Worm (Caenorhabditis elegans) whole organism, L4 larva: ENCODE results near the gene mig-39.

Experiments
- F10B5.3 ChIP-seq: sonication (generic microtip); optimal IDR thresholded peaks from 2 replicates; lab custom pipeline; 2016; ENCODE audit warnings: mild to moderate bottlenecking, missing genetic modification characterization, missing compliant biosample characterization
- F37D6.2 ChIP-seq: sonication (generic microtip); optimal IDR thresholded peaks from 2 replicates; lab custom pipeline; 2016; ENCODE audit warnings: mild to moderate bottlenecking, missing genetic modification characterization, missing compliant biosample characterization
- T20F7.1 ChIP-seq: fragments of 200-800 bp; sonication (Bioruptor generic); optimal IDR thresholded peaks from 2 replicates; lab custom pipeline; 2018; ENCODE audit warnings: mild to moderate bottlenecking, missing genetic modification characterization, missing compliant biosample characterization
- T26A8.4 ChIP-seq: fragments of 200-800 bp; sonication (Bioruptor generic); IDR thresholded peaks from 2 replicates; pipeline ENCODE4 v1.3.6; 2022; ENCODE audit warnings: missing genetic modification characterization, missing compliant biosample characterization
- Y48G9A.11 ChIP-seq: fragments of 200-800 bp; sonication (Bioruptor generic); IDR thresholded peaks from 2 replicates; pipeline ENCODE4 v1.3.6; 2022; ENCODE audit warnings: missing genetic modification reagents, missing genetic modification characterization, missing compliant biosample characterization
- aly-2 ChIP-seq: sonication (generic microtip); optimal IDR thresholded peaks from 2 replicates; lab custom pipeline; 2018; ENCODE audit warnings: missing biosample characterization, missing genetic modification characterization
- ama-1 ChIP-seq: fragments of 150-350 bp; optimal IDR thresholded peaks from 2 replicates; lab custom pipeline; 2014; ENCODE audit warnings: inconsistent platforms, mixed read lengths
- ceh-28 ChIP-seq: fragments of 150-350 bp; optimal IDR thresholded peaks from 2 replicates; lab custom pipeline; 2014; ENCODE audit warnings: missing biosample characterization, missing genetic modification reagents, missing genetic modification characterization
- ceh-32 ChIP-seq: sonication (generic microtip); optimal IDR thresholded peaks from 2 replicates; lab custom pipeline; 2016; ENCODE audit warnings: mild to moderate bottlenecking, missing genetic modification characterization, missing compliant biosample characterization; ENCODE audit not compliant: poor library complexity
- ceh-44 ChIP-seq: fragments of 200-800 bp; sonication (Bioruptor generic); IDR thresholded peaks from 2 replicates; pipeline ENCODE4 v1.3.6; 2022; ENCODE audit warnings: missing genetic modification reagents, missing genetic modification characterization, missing compliant biosample characterization
- ces-1 ChIP-seq: fragments of 150-350 bp; sonication (generic microtip); optimal IDR thresholded peaks from 4 replicates; lab custom pipeline; 2014; ENCODE audit warnings: missing biosample characterization, missing genetic modification reagents, missing genetic modification characterization
- cey-2 ChIP-seq: sonication (generic microtip); optimal IDR thresholded peaks from 3 replicates; lab custom pipeline; 2017; ENCODE audit warnings: missing genetic modification characterization, mild to moderate bottlenecking, missing compliant biosample characterization, antibody characterized with exemption, borderline replicate concordance; ENCODE audit not compliant: insufficient read depth
- daf-12 ChIP-seq: fragments of 150-350 bp; optimal IDR thresholded peaks from 2 replicates; lab custom pipeline; 2014; ENCODE audit warnings: missing biosample characterization, missing genetic modification reagents, missing genetic modification characterization
- daf-16 ChIP-seq, 3 experiments: sonication (generic microtip); optimal IDR thresholded peaks; 2 replicates each; lab custom pipeline; 2016 to 2017; ENCODE audit warnings: missing genetic modification characterization in 3 of 3, missing genetic modification reagents in 3 of 3, mild to moderate bottlenecking in 2 of 3, missing compliant biosample characterization in 2 of 3, missing biosample characterization in 1 of 3, moderate library complexity in 1 of 3
- dmd-6 ChIP-seq: fragments of 200-800 bp; sonication (Bioruptor generic); IDR thresholded peaks from 2 replicates; pipeline ENCODE4 v1.3.6; 2022; ENCODE audit warnings: missing genetic modification reagents, missing genetic modification characterization, missing compliant biosample characterization
- dmd-9 ChIP-seq: fragments of 200-800 bp; sonication (Bioruptor generic); IDR thresholded peaks from 2 replicates; pipeline ENCODE4 v1.3.6; 2022; ENCODE audit warnings: missing genetic modification reagents, missing genetic modification characterization, missing compliant biosample characterization
- duxl-1 ChIP-seq: sonication (generic microtip); optimal IDR thresholded peaks from 2 replicates; lab custom pipeline; 2016; ENCODE audit warnings: mild to moderate bottlenecking, missing genetic modification characterization, moderate library complexity, missing compliant biosample characterization; ENCODE audit not compliant: poor library complexity
- egl-27 ChIP-seq: sonication (generic microtip); optimal IDR thresholded peaks from 3 replicates; lab custom pipeline; 2017; ENCODE audit warnings: missing biosample characterization, missing genetic modification reagents, missing genetic modification characterization
- egl-43 ChIP-seq: fragments of 200-800 bp; sonication (Bioruptor generic); IDR thresholded peaks from 2 replicates; pipeline ENCODE4 v1.3.6; 2022; ENCODE audit warnings: missing genetic modification reagents, missing genetic modification characterization, missing compliant biosample characterization
- hif-1 ChIP-seq, 2 experiments: sonication (generic microtip); optimal IDR thresholded peaks; 2 replicates each; lab custom pipeline; 2016 to 2017; ENCODE audit warnings: missing compliant biosample characterization in 2 of 2, missing genetic modification characterization in 2 of 2, missing genetic modification reagents in 2 of 2, missing genotype in 2 of 2, mild to moderate bottlenecking in 1 of 2
- hlh-11 ChIP-seq: fragments of 200-800 bp; sonication (Bioruptor generic); optimal IDR thresholded peaks from 2 replicates; lab custom pipeline; 2018; ENCODE audit warnings: mild to moderate bottlenecking, missing genetic modification characterization, missing compliant biosample characterization
- hmg-1.1 ChIP-seq: fragments of 200-800 bp; sonication (Bioruptor generic); IDR thresholded peaks from 2 replicates; pipeline ENCODE4 v1.3.6; 2022; ENCODE audit warnings: missing genetic modification reagents, missing genetic modification characterization, missing compliant biosample characterization
- jun-1 ChIP-seq: fragments of 150-350 bp; optimal IDR thresholded peaks from 2 replicates; lab custom pipeline; 2014; ENCODE audit warnings: missing biosample characterization, missing genetic modification reagents, missing genetic modification characterization
- lin-1 ChIP-seq: fragments of 200-800 bp; sonication (Bioruptor generic); IDR thresholded peaks from 2 replicates; pipeline ENCODE4 v1.3.6; 2022; ENCODE audit warnings: missing genetic modification reagents, missing genetic modification characterization, missing compliant biosample characterization
- lin-15B ChIP-seq: fragments of 150-350 bp; sonication (generic microtip); optimal IDR thresholded peaks from 3 replicates; lab custom pipeline; 2014; ENCODE audit warnings: missing biosample characterization, missing genetic modification characterization
- lin-38 ChIP-seq: fragments of 200-800 bp; sonication (Bioruptor generic); IDR thresholded peaks from 2 replicates; pipeline ENCODE4 v1.3.6; 2022; ENCODE audit warnings: missing genetic modification reagents, missing genetic modification characterization, missing compliant biosample characterization
- lir-3 ChIP-seq: sonication (generic microtip); optimal IDR thresholded peaks from 2 replicates; lab custom pipeline; 2016; ENCODE audit warnings: mild to moderate bottlenecking, missing genetic modification characterization, missing compliant biosample characterization
- madf-9 ChIP-seq: fragments of 200-800 bp; sonication (Bioruptor generic); conservative IDR thresholded peaks from 2 replicates; pipeline ENCODE4 v1.3.6; 2022; ENCODE audit warnings: missing genetic modification reagents, missing genetic modification characterization, missing compliant biosample characterization
- mdt-29 ChIP-seq: fragments of 200-800 bp; sonication (Bioruptor generic); IDR thresholded peaks from 2 replicates; pipeline ENCODE4 v1.3.6; 2022; ENCODE audit warnings: missing genetic modification reagents, missing genetic modification characterization, missing compliant biosample characterization
- mes-2 ChIP-seq: sonication (generic microtip); optimal IDR thresholded peaks from 2 replicates; lab custom pipeline; 2016; ENCODE audit warnings: missing genotype, mild to moderate bottlenecking, missing genetic modification characterization, missing compliant biosample characterization; ENCODE audit not compliant: poor library complexity, severe bottlenecking
- mxl-3 ChIP-seq: fragments of 200-800 bp; sonication (Bioruptor generic); optimal IDR thresholded peaks from 2 replicates; lab custom pipeline; 2018; ENCODE audit warnings: mild to moderate bottlenecking, missing genetic modification characterization, missing compliant biosample characterization
- nhr-10 ChIP-seq: fragments of 150-350 bp; optimal IDR thresholded peaks from 2 replicates; lab custom pipeline; 2014; ENCODE audit warnings: missing biosample characterization, missing genetic modification characterization
- nhr-111 ChIP-seq: fragments of 200-800 bp; sonication (Bioruptor generic); optimal IDR thresholded peaks from 2 replicates; lab custom pipeline; 2018; ENCODE audit warnings: mild to moderate bottlenecking, missing genetic modification characterization, missing compliant biosample characterization
- nhr-25 ChIP-seq: sonication (generic microtip); optimal IDR thresholded peaks from 2 replicates; lab custom pipeline; 2017; ENCODE audit warnings: missing genetic modification characterization, mild to moderate bottlenecking, missing compliant biosample characterization, antibody characterized with exemption, moderate library complexity, borderline replicate concordance; ENCODE audit not compliant: insufficient read depth
- nhr-41 ChIP-seq: fragments of 200-800 bp; sonication (Bioruptor generic); IDR thresholded peaks from 2 replicates; pipeline ENCODE4 v1.3.6; 2022; ENCODE audit warnings: missing genetic modification reagents, missing genetic modification characterization, missing compliant biosample characterization
- nhr-42 ChIP-seq: fragments of 200-800 bp; sonication (Bioruptor generic); IDR thresholded peaks from 2 replicates; pipeline ENCODE4 v1.3.6; 2022; ENCODE audit warnings: missing genetic modification characterization, missing compliant biosample characterization
- nhr-48 ChIP-seq: sonication (generic microtip); optimal IDR thresholded peaks from 2 replicates; lab custom pipeline; 2016; ENCODE audit warnings: mild to moderate bottlenecking, missing genetic modification characterization, missing compliant biosample characterization
- pha-4 ChIP-seq, 2 experiments: fragments of 150-350 bp in 1 of 2; fragments of 200-800 bp in 1 of 2; sonication (Bioruptor generic) in 1 of 2; IDR thresholded peaks in 1 of 2; optimal IDR thresholded peaks in 1 of 2; 2 replicates each; pipeline versions ENCODE4 v1.3.6 to Lab custom; 2014 to 2022; ENCODE audit warnings: missing genetic modification characterization in 2 of 2, missing genetic modification reagents in 2 of 2, missing biosample characterization in 1 of 2, missing compliant biosample characterization in 1 of 2
- php-3 ChIP-seq: fragments of 200-800 bp; sonication (Bioruptor generic); IDR thresholded peaks from 2 replicates; pipeline ENCODE4 v1.3.6; 2022; ENCODE audit warnings: missing genetic modification reagents, missing genetic modification characterization, missing compliant biosample characterization
- pqm-1 ChIP-seq: sonication (generic microtip); optimal IDR thresholded peaks from 2 replicates; lab custom pipeline; 2017; ENCODE audit warnings: missing biosample characterization, missing genetic modification characterization
- snpc-4 ChIP-seq: fragments of 150-350 bp; optimal IDR thresholded peaks from 2 replicates; lab custom pipeline; 2014; ENCODE audit warnings: missing biosample characterization, missing genetic modification characterization
- spr-1 ChIP-seq: sonication (generic microtip); optimal IDR thresholded peaks from 2 replicates; lab custom pipeline; 2016; ENCODE audit warnings: mild to moderate bottlenecking, missing genetic modification characterization, missing compliant biosample characterization
- spr-3 ChIP-seq: fragments of 200-800 bp; sonication (Bioruptor generic); optimal IDR thresholded peaks from 2 replicates; lab custom pipeline; 2018; ENCODE audit warnings: mild to moderate bottlenecking, missing genetic modification characterization, missing compliant biosample characterization
- unc-130 ChIP-seq: sonication (generic microtip); optimal IDR thresholded peaks from 2 replicates; lab custom pipeline; 2016; ENCODE audit warnings: missing genetic modification reagents, missing genetic modification characterization, missing compliant biosample characterization
- unc-62 ChIP-seq, 3 experiments: fragments of 150-350 bp in 1 of 3; sonication (generic microtip); optimal IDR thresholded peaks in 2 of 3; peaks in 1 of 3; 1 replicate in 1 of 3; 2 replicates in 2 of 3; lab custom pipeline; 2014 to 2017; ENCODE audit warnings: missing biosample characterization in 3 of 3, missing genetic modification characterization in 3 of 3, missing genetic modification reagents in 3 of 3, missing genotype in 1 of 3
- zag-1 ChIP-seq: fragments of 150-350 bp; optimal IDR thresholded peaks from 2 replicates; lab custom pipeline; 2014; ENCODE audit warnings: missing biosample characterization, missing genetic modification characterization
- zip-11 ChIP-seq: fragments of 200-800 bp; sonication (Bioruptor generic); IDR thresholded peaks from 2 replicates; pipeline ENCODE4 v1.3.6; 2022; ENCODE audit warnings: missing genetic modification characterization, missing compliant biosample characterization

Gene mig-39

ce11 chrIII:8473292-8473691 lies 6.5 kb downstream of the mig-39 start (continued):
- TF ChIP-seq snpc-4 (tag; lab: Kevin White, UChicago) (no peak), lin-38 (no peak), nhr-41 (GFP tag; lab: Robert Waterston, UW) (no peak), spr-1 (no peak), egl-43 (GFP tag; lab: Robert Waterston, UW) (peak; percentile 79), F10B5.3 (tag; lab: Kevin White, UChicago) (no peak), Y48G9A.11 (GFP tag; lab: Robert Waterston, UW) (peak; percentile 60; the same call in 1 of the 2 replicates), dmd-9 (GFP tag; lab: Robert Waterston, UW) (no peak), mxl-3 (GFP tag; lab: Kevin White, UChicago) (no peak), nhr-42 (GFP tag; lab: Robert Waterston, UW) (no peak), mes-2 (tag; lab: Kevin White, UChicago) (no peak), pha-4 (GFP tag; IDR thresholded peaks at IDR 0.05; lab: Robert Waterston, UW) (no peak), pha-4 (tag; optimal IDR thresholded peaks at IDR 0.05; lab: Kevin White, UChicago) (no peak), T26A8.4 (GFP tag; lab: Robert Waterston, UW) (no peak)

DNA sequence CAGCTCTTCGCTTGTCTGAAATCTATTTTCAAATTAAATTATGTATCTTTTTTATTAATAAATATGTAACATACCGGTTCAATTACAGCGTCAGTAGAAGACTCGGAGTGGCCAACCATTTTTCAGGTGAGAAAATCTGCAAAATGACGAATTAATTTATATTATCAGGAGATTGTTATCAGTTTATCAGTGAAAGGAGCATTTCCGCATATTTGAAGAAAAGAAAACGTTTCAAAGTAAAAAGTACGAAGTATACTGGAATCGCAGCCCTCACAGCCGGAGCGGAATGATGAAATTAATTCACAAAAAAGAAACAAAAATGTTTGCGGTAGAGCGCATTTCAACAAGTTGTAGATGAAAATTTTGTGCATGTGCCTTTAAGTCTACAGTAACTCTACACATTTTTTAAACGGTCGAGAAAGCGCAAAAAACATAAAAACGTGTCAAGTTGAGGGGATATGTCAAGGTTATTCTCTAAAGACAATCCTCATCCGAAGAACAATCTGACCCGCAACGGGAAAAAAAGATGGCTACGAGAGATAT lies 12.6 kb downstream of the mig-39 start:
- TF ChIP-seq nhr-10 (no peak), zip-11 (GFP tag; lab: Robert Waterston, UW) (no peak), nhr-25 (no peak), jun-1 (tag; lab: Kevin White, UChicago) (no peak), aly-2 (no peak), daf-16 (GFP tag; optimal IDR thresholded peaks at IDR 0.05; lab: Kevin White, UChicago) (no peak), daf-16 (tag; optimal IDR thresholded peaks at IDR 0.05; lab: Kevin White, UChicago) (no peak), T20F7.1 (GFP tag; lab: Kevin White, UChicago) (peak; percentile 3), madf-9 (GFP tag; lab: Robert Waterston, UW) (no peak), ama-1 (lab: Kevin White, UChicago) (no peak), ces-1 (GFP tag; lab: Kevin White, UChicago) (no peak), hlh-11 (peak; percentile 42), zag-1 (no peak), F37D6.2 (tag; lab: Kevin White, UChicago) (no peak), hmg-1.1 (GFP tag; lab: Robert Waterston, UW) (no peak), nhr-48 (tag; lab: Kevin White, UChicago) (no peak), lin-38 (peak; percentile 64), php-3 (GFP tag; lab: Robert Waterston, UW) (no peak), lir-3 (no peak), hif-1 (tag; optimal IDR thresholded peaks at IDR 0.05; lab: Kevin White, UChicago) (no peak), mdt-29 (GFP tag; lab: Robert Waterston, UW) (no peak), unc-130 (GFP tag; lab: Kevin White, UChicago) (no peak), daf-12 (tag; lab: Kevin White, UChicago) (no peak), cey-2 (no peak), pqm-1 (tag; lab: Kevin White, UChicago) (peak; percentile 24), dmd-6 (GFP tag; lab: Robert Waterston, UW) (peak; percentile 61), spr-3 (no peak), ceh-32 (tag; lab: Kevin White, UChicago) (no peak), lin-15B (tag; lab: Kevin White, UChicago) (no peak), egl-27 (tag; lab: Kevin White, UChicago) (no peak), ceh-44 (GFP tag; lab: Robert Waterston, UW) (no peak), ceh-28 (tag; lab: Kevin White, UChicago) (no peak), nhr-111 (GFP tag; lab: Kevin White, UChicago) (no peak), spr-1 (no peak), lin-1 (GFP tag; lab: Robert Waterston, UW) (peak; percentile 15; the same call in 1 of the 2 replicates), unc-62 (GFP tag; optimal IDR thresholded peaks at IDR 0.05 in 1 of 2; lab: Kevin White, UChicago) (peak in 1 of 2 experiments; percentile 48), unc-62 (tag; optimal IDR thresholded peaks at IDR 0.05; lab: Kevin White, UChicago) (no peak), duxl-1 (tag; lab: Kevin White, UChicago) (no peak)
